Worm (Caenorhabditis elegans): ENCODE measurements around the gene npr-38.

ce11 chrX:6360077-6360476 is 48.6 kb downstream of the npr-38 start:
- TF ChIP-seq ama-1 (optimal IDR thresholded peaks at IDR 0.05) (no peak), aly-1 (tag; optimal IDR thresholded peaks at IDR 0.05) (no peak)

Data from whole organism, early embryonic.